Worm (Caenorhabditis elegans): ENCODE data around the gene C44B11.4.

The C44B11.4 gene

DNA sequence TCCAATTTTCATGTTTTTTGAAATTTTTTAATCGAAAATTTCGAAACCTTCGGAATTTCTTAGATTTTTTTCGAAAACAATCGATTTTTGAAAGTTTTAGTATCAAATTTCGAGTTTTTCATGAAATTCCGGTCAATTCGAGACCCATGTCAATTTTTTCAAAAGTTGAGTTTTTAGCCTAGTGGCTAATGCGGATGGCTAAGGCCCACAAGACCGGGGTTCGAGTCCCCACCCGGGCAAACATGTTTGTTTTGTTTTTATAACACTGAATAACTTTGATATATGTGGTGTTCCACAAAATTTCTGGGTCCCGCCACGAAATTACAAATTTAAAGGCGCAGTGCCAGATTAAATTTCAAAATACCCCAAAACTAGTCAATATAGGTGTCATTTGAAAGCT lies 44.1 kb downstream of the C44B11.4 start:
- TF ChIP-seq him-1 (tag; optimal IDR thresholded peaks at IDR 0.05) (no peak), dao-5 (tag; optimal IDR thresholded peaks at IDR 0.05) (no peak), W03F9.2 (tag; optimal IDR thresholded peaks at IDR 0.05) (no peak)

DNA sequence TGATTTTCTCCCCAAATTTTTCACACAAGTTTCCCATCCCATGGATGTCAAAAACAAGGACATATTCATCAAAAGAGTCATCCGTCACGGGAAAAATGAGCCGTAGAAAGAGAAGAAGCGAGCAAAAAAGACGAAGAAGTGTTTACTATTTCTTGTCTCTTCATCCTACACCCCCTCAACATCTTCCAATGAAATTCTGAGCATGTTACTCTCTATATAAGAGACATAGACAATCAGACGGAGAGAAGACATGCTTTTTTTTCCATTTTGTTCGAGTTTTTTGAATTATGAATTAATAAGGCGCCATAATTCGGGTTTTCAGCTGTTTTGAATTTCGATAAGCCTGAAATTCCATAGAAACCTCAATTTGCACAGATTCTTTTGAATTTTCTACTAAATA lies 47.5 kb downstream of the C44B11.4 start:
- no peak for TF ChIP-seq him-1 (tag; optimal IDR thresholded peaks at IDR 0.05)
- no peak for TF ChIP-seq W03F9.2 (tag; optimal IDR thresholded peaks at IDR 0.05)
- TF ChIP-seq dao-5 (tag; optimal IDR thresholded peaks at IDR 0.05) = no peak

DNA sequence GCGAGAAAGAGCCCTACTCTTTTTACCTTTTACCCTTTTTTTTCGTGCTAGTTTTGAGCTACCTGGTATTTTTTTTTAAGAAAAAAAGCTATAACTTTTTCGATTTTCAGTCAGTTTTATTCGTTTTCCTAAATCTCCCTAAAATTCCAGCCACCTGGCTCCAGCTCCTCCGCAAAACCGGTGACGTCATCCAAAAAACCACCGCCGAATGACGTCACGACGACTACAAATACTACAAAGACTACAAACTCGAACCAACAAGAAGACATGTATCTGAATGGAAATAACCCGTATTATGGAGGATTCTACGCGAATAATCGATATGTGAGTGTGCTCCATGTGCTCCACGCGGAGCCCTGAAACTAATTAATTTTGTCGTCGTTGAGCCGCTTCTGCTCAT lies 48.9 kb downstream of the C44B11.4 start:
- no peak for TF ChIP-seq W03F9.2 (tag; optimal IDR thresholded peaks at IDR 0.05)
- TF ChIP-seq dao-5 (tag; optimal IDR thresholded peaks at IDR 0.05) = no peak
- no peak for TF ChIP-seq him-1 (tag; optimal IDR thresholded peaks at IDR 0.05)
